2 fruit fly cellular contexts compared by ENCODE assay signal in genomic region chr4:724140-724539, dm6.
TF ChIP-seq lines count a peak whose summit lies in the region.

Gene bt, plus strand, starts transcription at chr4:724400.

- TF ChIP-seq CTCF in whole organism, embryonic (GFP tag; optimal IDR thresholded peaks at IDR 0.05; lab: Kevin White, UChicago) = peak; percentile 1

TF ChIP-seq in whole organism, embryonic, 481 proteins besides CTCF, POLR2A, EP300 and RAD21:
- TF ChIP-seq zen (tag; optimal IDR thresholded peaks at IDR 0.05; lab: Kevin White, UChicago) = no peak
- no peak for TF ChIP-seq CG10321 (GFP tag; IDR thresholded peaks at IDR 0.05; lab: Robert Waterston, UW)
- no peak for TF ChIP-seq CG2889 (GFP tag; IDR thresholded peaks at IDR 0.05; lab: Robert Waterston, UW)
- TF ChIP-seq CG12104 (GFP tag; optimal IDR thresholded peaks at IDR 0.05; lab: Kevin White, UChicago) = no peak
- no peak for TF ChIP-seq Ravus (GFP tag; IDR thresholded peaks at IDR 0.05; lab: Robert Waterston, UW)
- peak; percentile 93 for TF ChIP-seq CG2199 (GFP tag; IDR thresholded peaks at IDR 0.05; lab: Robert Waterston, UW)
- TF ChIP-seq Antp (GFP tag; optimal IDR thresholded peaks at IDR 0.05; lab: Kevin White, UChicago) = no peak
- TF ChIP-seq CkIIα-i1 (GFP tag; IDR thresholded peaks at IDR 0.05; lab: Robert Waterston, UW) = no peak
- TF ChIP-seq Dip3 (GFP tag; optimal IDR thresholded peaks at IDR 0.05; lab: Kevin White, UChicago) = no peak
- peak; percentile 17 for TF ChIP-seq CG10543 (GFP tag; optimal IDR thresholded peaks at IDR 0.05; lab: Kevin White, UChicago)

TF ChIP-seq in whole organism, wandering third instar larva, 38 proteins besides CTCF, POLR2A, EP300 and RAD21:
- TF ChIP-seq Mio (GFP tag; optimal IDR thresholded peaks at IDR 0.05; lab: Kevin White, UChicago) (no peak), fru (GFP tag; optimal IDR thresholded peaks at IDR 0.05; lab: Kevin White, UChicago) (peak; percentile 29), Hr83 (GFP tag; optimal IDR thresholded peaks at IDR 0.05; lab: Kevin White, UChicago; ENCODE audit: poor library complexity, severe bottlenecking) (no peak), Vsx2 (GFP tag; optimal IDR thresholded peaks at IDR 0.05; lab: Kevin White, UChicago; ENCODE audit: partially characterized antibody) (no peak)
TF ChIP-seq in whole organism, wandering third instar larva: peak in this region for 1.

Comparison
In these comparisons a context has a peak if more than half of its experiments do, and no peak if none do; other contexts are left out.
1. Of the 10 proteins assayed by ChIP-seq in both whole organism, embryonic and whole organism, wandering third instar larva: peak only in whole organism, embryonic: none; only in whole organism, wandering third instar larva: fru; in both: none; in neither: 9.